Fruit fly (Drosophila melanogaster): ENCODE measurements around the gene Paip2.

DNA sequence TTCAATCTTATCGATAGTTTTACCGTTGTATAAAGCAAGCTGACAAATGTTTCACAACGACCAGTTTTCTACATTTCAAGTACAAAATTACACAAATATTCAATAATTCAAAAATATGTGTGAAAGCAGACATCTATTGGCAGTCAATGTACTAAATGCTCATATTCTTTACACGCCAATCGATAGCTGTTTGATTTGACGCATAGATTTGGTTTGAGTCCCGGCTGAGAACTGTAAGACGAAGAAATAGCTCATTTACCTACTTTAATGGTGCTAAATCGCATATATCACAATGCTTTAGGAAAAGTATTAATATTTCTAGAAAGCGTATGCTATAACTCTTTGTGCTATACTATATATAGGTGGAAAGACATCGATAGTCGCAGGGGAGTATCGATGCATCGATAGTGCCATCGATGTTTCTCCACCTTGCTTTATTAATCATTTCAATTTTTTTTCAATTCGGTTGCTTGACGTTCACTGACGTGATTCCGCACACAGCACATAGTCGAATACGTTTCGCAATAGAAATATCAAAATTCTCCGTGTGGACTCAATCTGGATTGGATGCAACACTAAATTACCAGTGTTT is at the start of gene Paip2:
- no peak for TF ChIP-seq cic (GFP tag; optimal IDR thresholded peaks at IDR 0.05)
- TF ChIP-seq CG5204 (GFP tag; optimal IDR thresholded peaks at IDR 0.05), result no peak
- TF ChIP-seq CG7045 (GFP tag; optimal IDR thresholded peaks at IDR 0.05), result no peak
- TF ChIP-seq kay (GFP tag; ENCODE audit: borderline replicate concordance), result no peak
- TF ChIP-seq CG14711 (tag; optimal IDR thresholded peaks at IDR 0.05), result peak; percentile 4
- TF ChIP-seq CG12768 (GFP tag; optimal IDR thresholded peaks at IDR 0.05), result no peak
- TF ChIP-seq CG1620 (GFP tag; optimal IDR thresholded peaks at IDR 0.05), result peak; percentile 9
- TF ChIP-seq bab1 (GFP tag; optimal IDR thresholded peaks at IDR 0.05), result no peak

Data from whole organism, adult.